Fruit fly (Drosophila melanogaster) whole organism, wandering third instar larva: ENCODE measurements around the gene VhaM9.7-c.

Source experiments
- Abd-B ChIP-seq: fragments of >200 bp; optimal IDR thresholded peaks from 2 replicates; lab custom pipeline; 2017; ENCODE audit warnings: missing biosample characterization, missing genetic modification characterization
- GATAd ChIP-seq: sonication (Bioruptor generic); optimal IDR thresholded peaks from 2 replicates; lab custom pipeline; 2016; ENCODE audit warnings: missing biosample characterization, missing genetic modification characterization
- Jra ChIP-seq: sonication (Bioruptor generic); optimal IDR thresholded peaks from 2 replicates; lab custom pipeline; 2016; ENCODE audit warnings: missing biosample characterization, missing genetic modification characterization
- N ChIP-seq: fragments of >200 bp; optimal IDR thresholded peaks from 2 replicates; lab custom pipeline; 2018; ENCODE audit warnings: missing biosample characterization, missing external identifiers, missing genetic modification characterization
- dsf ChIP-seq: sonication (Bioruptor generic); optimal IDR thresholded peaks from 2 replicates; lab custom pipeline; 2016; ENCODE audit warnings: missing biosample characterization, missing genetic modification characterization, borderline replicate concordance
- h ChIP-seq: fragments of 200-800 bp; sonication (Bioruptor generic); optimal IDR thresholded peaks from 3 replicates; lab custom pipeline; 2016; ENCODE audit warnings: missing biosample characterization, mild to moderate bottlenecking, missing genetic modification characterization
- lola ChIP-seq: fragments of >200 bp; optimal IDR thresholded peaks from 2 replicates; lab custom pipeline; 2017; ENCODE audit warnings: missing biosample characterization, missing genetic modification characterization

dm6 chr3L:4177981-4178562 is 8.6 kb downstream of the VhaM9.7-c start, which contains the start of gene Teh4:
- TF ChIP-seq GATAd (GFP tag; lab: Kevin White, UChicago): no peak
- no peak for TF ChIP-seq Abd-B (GFP tag; lab: Kevin White, UChicago)
- TF ChIP-seq N (GFP tag; lab: Kevin White, UChicago): no peak
- no peak for TF ChIP-seq lola (GFP tag; lab: Kevin White, UChicago)
- no peak for TF ChIP-seq dsf (GFP tag; lab: Kevin White, UChicago)
- no peak for TF ChIP-seq Jra
- no peak for TF ChIP-seq h (GFP tag; lab: Kevin White, UChicago)
